Worm (Caenorhabditis elegans): ENCODE measurements around the gene nhr-40.

Gene nhr-40

ce11 chrX:2565308-2565773 lies 28.5 kb upstream of the nhr-40 start, which contains the start of gene F52H2.15:
TSS of gene F52H2.15 (plus strand) at chrX:2565358.
- TF ChIP-seq nhr-232 (tag; optimal IDR thresholded peaks at IDR 0.05), result no peak
- peak; percentile 91 for TF ChIP-seq elt-2 (tag; optimal IDR thresholded peaks at IDR 0.05)

ce11 chrX:2567761-2568160 lies 26.0 kb upstream of the nhr-40 start:
- TF ChIP-seq sdc-2 (tag; optimal IDR thresholded peaks at IDR 0.05) (no peak), ref-2 (tag; optimal IDR thresholded peaks at IDR 0.05) (no peak), unc-42 (tag; optimal IDR thresholded peaks at IDR 0.05) (no peak), elt-4 (tag; optimal IDR thresholded peaks at IDR 0.05) (no peak), pax-1 (tag; optimal IDR thresholded peaks at IDR 0.05) (no peak)

ce11 chrX:2569040-2569439 lies 24.8 kb upstream of the nhr-40 start:
- TF ChIP-seq ref-2 (tag; optimal IDR thresholded peaks at IDR 0.05) (no peak), syd-9 (tag; optimal IDR thresholded peaks at IDR 0.05) (no peak), elt-2 (tag; optimal IDR thresholded peaks at IDR 0.05) (peak; percentile 53), nhr-232 (tag; optimal IDR thresholded peaks at IDR 0.05) (no peak), K02D7.2 (tag; optimal IDR thresholded peaks at IDR 0.05) (no peak), pat-9 (tag; optimal IDR thresholded peaks at IDR 0.05) (no peak), unc-55 (GFP tag; optimal IDR thresholded peaks at IDR 0.05) (no peak)

- TF ChIP-seq ceh-31 (tag; optimal IDR thresholded peaks at IDR 0.05) (peak; percentile 44), ref-2 (tag; optimal IDR thresholded peaks at IDR 0.05) (no peak), ceh-19 (GFP tag; optimal IDR thresholded peaks at IDR 0.05) (peak; percentile 10)
Observed at ce11 chrX:2572646-2573149, 21.1 kb upstream of the nhr-40 start, which contains the start of the genes ccd-5 and F52H2.1. TSS of gene ccd-5 (minus strand) at chrX:2572653. TSS of gene F52H2.1 (plus strand) at chrX:2573099.

ce11 chrX:2577442-2577841 lies 16.4 kb upstream of the nhr-40 start, which contains the start of gene ttr-42:
TSS of gene ttr-42 (plus strand) at chrX:2577742.
- no peak for TF ChIP-seq C08G9.2 (tag; optimal IDR thresholded peaks at IDR 0.05)
- no peak for TF ChIP-seq ama-1 (optimal IDR thresholded peaks at IDR 0.05)
- TF ChIP-seq K02D7.2 (tag; optimal IDR thresholded peaks at IDR 0.05), result no peak
- no peak for TF ChIP-seq C38D4.7 (GFP tag; optimal IDR thresholded peaks at IDR 0.05)
- no peak for TF ChIP-seq elt-4 (tag; optimal IDR thresholded peaks at IDR 0.05)
- TF ChIP-seq nfya-1 (tag; optimal IDR thresholded peaks at IDR 0.05), result no peak
- TF ChIP-seq hlh-15 (tag; optimal IDR thresholded peaks at IDR 0.05), result no peak
- TF ChIP-seq pag-3 (tag; optimal IDR thresholded peaks at IDR 0.05; ENCODE audit: borderline replicate concordance), result no peak
- no peak for TF ChIP-seq fkh-6 (tag; optimal IDR thresholded peaks at IDR 0.05)
- no peak for TF ChIP-seq sox-2 (GFP tag; IDR thresholded peaks at IDR 0.05)
- TF ChIP-seq tbx-2 (tag; optimal IDR thresholded peaks at IDR 0.05), result no peak
- TF ChIP-seq pqm-1 (tag; optimal IDR thresholded peaks at IDR 0.05), result no peak
- no peak for TF ChIP-seq syd-9 (tag; optimal IDR thresholded peaks at IDR 0.05)
- no peak for TF ChIP-seq lim-6 (tag; optimal IDR thresholded peaks at IDR 0.05)
- TF ChIP-seq hlh-13 (GFP tag; optimal IDR thresholded peaks at IDR 0.05), result no peak
- TF ChIP-seq ceh-22 (tag; optimal IDR thresholded peaks at IDR 0.05), result no peak
- no peak for TF ChIP-seq ceh-19 (GFP tag; optimal IDR thresholded peaks at IDR 0.05)

ce11 chrX:2580524-2580981 lies 13.2 kb upstream of the nhr-40 start, which contains the start of gene H01M10.1:
TSS of gene H01M10.1 (minus strand) at chrX:2580574.
- TF ChIP-seq ztf-16 (tag; optimal IDR thresholded peaks at IDR 0.05) (no peak), elt-2 (tag; optimal IDR thresholded peaks at IDR 0.05) (peak; percentile 51)

- TF ChIP-seq ceh-19 (GFP tag; optimal IDR thresholded peaks at IDR 0.05) (no peak), ceh-9 (tag; optimal IDR thresholded peaks at IDR 0.05) (no peak), sdc-2 (tag; optimal IDR thresholded peaks at IDR 0.05) (no peak), ceh-30 (tag; optimal IDR thresholded peaks at IDR 0.05) (no peak), F13H6.1 (tag; optimal IDR thresholded peaks at IDR 0.05) (no peak), npax-4 (tag; optimal IDR thresholded peaks at IDR 0.05) (no peak), pha-4 (tag; optimal IDR thresholded peaks at IDR 0.05) (no peak), ceh-14 (tag; optimal IDR thresholded peaks at IDR 0.05) (no peak), rnt-1 (tag; optimal IDR thresholded peaks at IDR 0.05) (no peak), sox-4 (tag; optimal IDR thresholded peaks at IDR 0.05) (no peak), dmd-4 (tag; optimal IDR thresholded peaks at IDR 0.05; ENCODE audit: borderline replicate concordance) (no peak), K02D7.2 (tag; optimal IDR thresholded peaks at IDR 0.05) (no peak), lin-11 (tag; optimal IDR thresholded peaks at IDR 0.05) (no peak), hlh-30 (tag; optimal IDR thresholded peaks at IDR 0.05; ENCODE audit: insufficient read depth) (no peak)
Observed at ce11 chrX:2581828-2582589, 11.8 kb upstream of the nhr-40 start.

All from whole organism, late embryonic.